Worm (Caenorhabditis elegans) whole organism, L2 larva: ENCODE measurements around the gene sru-13.
"Not testable (repeated sequence)": the region's sequence is repeated elsewhere in the genome, so short reads cannot be mapped to it uniquely, and the experiment has no call there.

Experiments used
- alr-1 ChIP-seq: fragments of 150-350 bp; optimal IDR thresholded peaks from 2 replicates; lab custom pipeline; 2014; ENCODE audit warnings: missing biosample characterization, missing genetic modification characterization
- elt-1 ChIP-seq: fragments of 150-350 bp; optimal IDR thresholded peaks from 2 replicates; lab custom pipeline; 2014; ENCODE audit warnings: missing biosample characterization, missing genetic modification characterization
- lin-11 ChIP-seq: fragments of 150-350 bp; sonication (generic microtip); optimal IDR thresholded peaks from 2 replicates; lab custom pipeline; 2014; ENCODE audit warnings: missing biosample characterization, missing genetic modification characterization, inconsistent platforms, mixed read lengths
- lin-39 ChIP-seq: fragments of 150-350 bp; optimal IDR thresholded peaks from 2 replicates; lab custom pipeline; 2014; ENCODE audit warnings: missing biosample characterization, missing genetic modification reagents, missing genetic modification characterization
- nhr-129 ChIP-seq: fragments of 150-350 bp; optimal IDR thresholded peaks from 2 replicates; lab custom pipeline; 2014; ENCODE audit warnings: missing biosample characterization, missing genetic modification characterization
- sma-3 ChIP-seq: sonication (generic microtip); optimal IDR thresholded peaks from 2 replicates; lab custom pipeline; 2016; ENCODE audit warnings: missing genetic modification reagents, missing genetic modification characterization, missing compliant biosample characterization

Gene sru-13

DNA sequence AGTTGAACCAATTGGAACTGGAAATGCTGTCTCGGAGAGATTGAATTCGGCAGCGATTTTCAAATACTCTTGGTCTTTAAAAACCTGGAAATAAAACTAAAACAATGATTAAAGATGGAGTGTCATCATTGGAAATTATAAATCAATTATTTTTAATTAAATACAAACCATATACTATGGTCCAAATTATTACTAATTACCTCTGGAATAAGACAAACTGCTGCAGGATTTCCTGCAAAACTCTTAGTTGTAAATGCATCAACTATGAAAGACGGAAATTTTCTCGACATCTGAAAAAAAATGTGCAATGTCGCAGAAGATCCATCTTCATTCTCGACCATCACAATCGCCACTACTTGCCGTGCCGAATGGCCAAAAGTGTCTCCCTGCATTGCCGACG, 43.7 kb downstream of the sru-13 start, which contains the start of gene igdb-1:
TSS of gene igdb-1 (plus strand) at position 301 of the 400 bp plus-strand sequence.
- TF ChIP-seq lin-11; nhr-129; lin-39 (tag; lab: Kevin White, UChicago): not testable (repeated sequence)

DNA sequence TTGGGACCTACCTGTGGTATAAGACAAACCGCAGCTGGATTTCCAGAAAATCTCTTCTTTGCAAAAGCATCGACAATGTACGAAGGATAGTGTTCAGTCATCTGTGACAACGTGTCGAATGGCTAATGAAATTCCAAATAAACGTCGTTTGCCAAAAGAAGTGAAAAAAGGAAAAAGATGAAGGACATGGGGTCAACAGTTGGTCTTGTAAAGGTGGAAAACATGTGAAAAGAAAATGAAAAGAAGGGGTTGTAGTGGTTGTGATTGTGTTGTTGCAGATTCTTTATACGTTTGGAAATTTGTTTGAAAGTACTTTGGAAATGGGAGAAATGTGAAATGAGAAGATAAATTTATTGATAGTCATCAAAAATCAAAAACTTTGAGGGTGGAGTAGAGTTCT, 45.5 kb downstream of the sru-13 start, which contains the start of gene T04A11.1:
TSS of gene T04A11.1 (minus strand) at position 101 of the 400 bp plus-strand sequence.
- TF ChIP-seq sma-3 (GFP tag; lab: Kevin White, UChicago); alr-1 (tag; lab: Kevin White, UChicago); elt-1 (tag; lab: Kevin White, UChicago): not testable (repeated sequence)
- TF ChIP-seq, all 48 proteins: peak for 0; not testable (repeated sequence) for 48
